Worm (Caenorhabditis elegans) whole organism, L4/young adult: ENCODE measurements around the gene vdac-1.

ENCODE experiments used
- W03F9.2 ChIP-seq: fragments of 150-350 bp; optimal IDR thresholded peaks from 2 replicates; lab custom pipeline; 2014; ENCODE audit warnings: missing biosample characterization, missing genetic modification characterization
- him-1 ChIP-seq: sonication (generic microtip); optimal IDR thresholded peaks from 2 replicates; lab custom pipeline; 2016; ENCODE audit warnings: missing genotype, missing genetic modification reagents, missing genetic modification characterization, missing compliant biosample characterization

- TF ChIP-seq W03F9.2 (tag; lab: Kevin White, UChicago) (no peak), him-1 (no peak)
These were observed 19.9 kb downstream of the vdac-1 start, which contains the start of the genes his-60 and his-59 for ce11 chrIV:7487554-7488456.
